Worm (Caenorhabditis elegans): ENCODE measurements around the gene F58F6.5.
A peak's percentile ranks its signal among the peaks of the same experiment; 100 is the strongest.
"Not testable (repeated sequence)": the region's sequence is repeated elsewhere in the genome, so short reads cannot be mapped to it uniquely, and the experiment has no call there.

The F58F6.5 gene

ce11 chrIV:1343379-1343778, at the start of gene F58F6.5:
Gene F58F6.5, plus strand, starts transcription at chrIV:1343679.
- not testable (repeated sequence) for TF ChIP-seq ztf-18 (tag; optimal IDR thresholded peaks at IDR 0.05); ceh-40 (GFP tag; IDR thresholded peaks at IDR 0.05); nhr-120 (GFP tag; IDR thresholded peaks at IDR 0.05)

ce11 chrIV:1298984-1299383, 44.5 kb upstream of the F58F6.5 start:
- TF ChIP-seq ceh-91 (GFP tag; IDR thresholded peaks at IDR 0.05) (no peak), zfh-2 (GFP tag; conservative IDR thresholded peaks at IDR 0.05) (peak; percentile 67), K12H6.12 (tag; optimal IDR thresholded peaks at IDR 0.05) (no peak), F52B5.7 (tag; optimal IDR thresholded peaks at IDR 0.05) (no peak), F22D6.2 (tag; optimal IDR thresholded peaks at IDR 0.05) (no peak), sea-2 (GFP tag; IDR thresholded peaks at IDR 0.05) (no peak)

ce11 chrIV:1309600-1310207, 33.8 kb upstream of the F58F6.5 start, which contains the start of the genes ddx-46 and F53H1.4:
Gene ddx-46, minus strand, starts transcription at chrIV:1309650.
Gene F53H1.4, plus strand, starts transcription at chrIV:1310166.
- TF ChIP-seq lin-54 (GFP tag; optimal IDR thresholded peaks at IDR 0.05) (peak; percentile 74), efl-1 (GFP tag; optimal IDR thresholded peaks at IDR 0.05) (peak; percentile 61), madf-6 (GFP tag; IDR thresholded peaks at IDR 0.05) (0 out of 2 replicates have a peak, but pooled peaks have one; percentile 38), nfya-1 (tag; optimal IDR thresholded peaks at IDR 0.05; ENCODE audit: borderline replicate concordance, insufficient read depth) (no peak), attf-3 (GFP tag; conservative IDR thresholded peaks at IDR 0.05) (peak; percentile 99), Y79H2A.3 (GFP tag; conservative IDR thresholded peaks at IDR 0.05) (no peak), ceh-100 (GFP tag; IDR thresholded peaks at IDR 0.05) (no peak), egl-18 (GFP tag; IDR thresholded peaks at IDR 0.05) (no peak), ZK185.1 (tag; optimal IDR thresholded peaks at IDR 0.05; ENCODE audit: poor library complexity, severe bottlenecking) (no peak), B0019.2 (GFP tag; conservative IDR thresholded peaks at IDR 0.05) (no peak), nfyb-1 (GFP tag; IDR thresholded peaks at IDR 0.05) (no peak), somi-1 (GFP tag; optimal IDR thresholded peaks at IDR 0.05) (no peak), F39B2.1 (GFP tag; IDR thresholded peaks at IDR 0.05) (no peak), C06A6.2 (GFP tag; conservative IDR thresholded peaks at IDR 0.05) (no peak), F57A8.1 (GFP tag; optimal IDR thresholded peaks at IDR 0.05) (no peak), ceh-91 (GFP tag; IDR thresholded peaks at IDR 0.05) (no peak), hmg-1.2 (GFP tag; IDR thresholded peaks at IDR 0.05) (no peak), zim-3 (tag; optimal IDR thresholded peaks at IDR 0.05) (no peak), sptf-2 (GFP tag; optimal IDR thresholded peaks at IDR 0.05) (no peak), F57C9.4 (tag; optimal IDR thresholded peaks at IDR 0.05) (no peak), fkh-3 (tag; optimal IDR thresholded peaks at IDR 0.05) (no peak), egrh-3 (GFP tag; IDR thresholded peaks at IDR 0.05) (no peak), ceh-40 (GFP tag; IDR thresholded peaks at IDR 0.05) (no peak), lsy-27 (tag; optimal IDR thresholded peaks at IDR 0.05; ENCODE audit: borderline replicate concordance, insufficient read depth) (no peak), lin-35 (GFP tag; optimal IDR thresholded peaks at IDR 0.05) (peak in 1 of 3 experiments; percentile 65), dpl-1 (GFP tag; optimal IDR thresholded peaks at IDR 0.05) (peak; percentile 61), bed-2 (GFP tag; IDR thresholded peaks at IDR 0.05) (no peak), repo-1 (tag; optimal IDR thresholded peaks at IDR 0.05) (no peak), mes-4 (tag; optimal IDR thresholded peaks at IDR 0.05) (no peak), cebp-1 (GFP tag; IDR thresholded peaks at IDR 0.05) (no peak), cebp-1 (tag; optimal IDR thresholded peaks at IDR 0.05) (no peak), ztf-22 (GFP tag; optimal IDR thresholded peaks at IDR 0.05) (no peak), bed-1 (GFP tag; IDR thresholded peaks at IDR 0.05) (no peak), snpc-1.1 (tag; optimal IDR thresholded peaks at IDR 0.05; ENCODE audit: insufficient read depth) (no peak), ccch-3 (GFP tag; optimal IDR thresholded peaks at IDR 0.05) (no peak), pbrm-1 (GFP tag; IDR thresholded peaks at IDR 0.05) (no peak), mcd-1 (GFP tag; IDR thresholded peaks at IDR 0.05) (peak; percentile 77), Y56A3A.18 (GFP tag; IDR thresholded peaks at IDR 0.05) (no peak)

Data from whole organism, young adult.